Worm (Caenorhabditis elegans): ENCODE results near the gene srw-69.
A peak's percentile ranks its signal among the peaks of the same experiment; 100 is the strongest.
"Not testable (repeated sequence)": the region's sequence is repeated elsewhere in the genome, so short reads cannot be mapped to it uniquely, and the experiment has no call there.

srw-69 gene

DNA sequence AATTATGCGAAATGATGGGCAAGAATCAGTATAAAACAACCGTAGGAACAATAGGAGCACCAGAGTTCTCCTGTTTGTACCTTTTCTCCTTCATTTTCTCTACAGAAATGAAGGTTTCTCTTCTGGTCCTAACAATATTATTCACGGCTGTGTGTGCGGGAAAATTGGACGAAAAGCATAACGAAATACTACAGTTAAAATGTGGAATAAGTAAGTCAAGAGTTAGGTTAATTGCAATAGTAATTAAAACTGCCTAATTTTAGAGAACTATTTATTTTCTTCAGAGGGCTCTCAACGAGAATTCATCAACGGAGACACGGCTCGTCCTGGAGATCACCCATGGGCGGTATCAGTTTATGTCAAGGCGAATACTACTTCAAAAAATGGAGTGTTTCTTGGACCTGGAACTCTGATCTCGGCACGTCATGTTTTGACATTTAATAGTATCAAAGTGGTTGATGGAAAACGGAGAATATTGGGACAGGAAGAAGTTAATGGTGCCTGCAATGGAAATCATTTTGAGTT lies 20.6 kb upstream of the srw-69 start, which contains the start of gene try-12:
Gene try-12 (plus strand): TSS at position 51 of the 525 bp plus-strand sequence.
- TF ChIP-seq aha-1 (tag) (peak; percentile 70), dve-1 (tag; optimal IDR thresholded peaks at IDR 0.05; ENCODE audit: insufficient read depth) (no peak), lin-15B (tag; optimal IDR thresholded peaks at IDR 0.05) (no peak), lin-38 (GFP tag; IDR thresholded peaks at IDR 0.05) (no peak), unc-62 (GFP tag; optimal IDR thresholded peaks at IDR 0.05 in 1 of 2) (peak in 1 of 2 experiments; percentile 50), unc-62 (tag; optimal IDR thresholded peaks at IDR 0.05) (no peak), Y105C5A.15 (GFP tag; IDR thresholded peaks at IDR 0.05) (no peak), ceh-44 (GFP tag; IDR thresholded peaks at IDR 0.05) (no peak), ceh-32 (tag; optimal IDR thresholded peaks at IDR 0.05; ENCODE audit: poor library complexity) (no peak)

DNA sequence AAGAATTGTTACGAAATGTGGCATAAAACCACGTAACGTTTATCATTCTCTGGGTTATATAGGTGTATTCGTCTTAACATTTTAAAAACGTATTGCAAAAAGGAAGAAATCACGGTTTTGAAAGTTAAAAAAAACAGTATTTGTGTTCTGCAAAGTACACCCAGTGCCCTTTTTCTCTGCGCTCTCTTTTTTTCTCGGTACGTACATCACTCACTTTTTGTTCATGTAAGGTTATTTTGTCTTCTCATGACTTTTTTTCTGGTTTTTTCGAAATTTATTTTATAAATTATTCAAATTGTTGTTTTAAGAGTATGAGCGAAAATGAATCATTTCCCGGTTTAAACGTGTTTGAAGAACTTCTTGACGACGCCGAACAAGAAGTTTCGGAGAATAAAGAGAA lies 18.2 kb upstream of the srw-69 start, which contains the start of gene F25E5.5:
Gene F25E5.5 (plus strand): TSS at position 301 of the 400 bp plus-strand sequence.
- TF ChIP-seq nhr-28 (tag; optimal IDR thresholded peaks at IDR 0.05) (peak; percentile 44), gei-8 (GFP tag; optimal IDR thresholded peaks at IDR 0.05) (no peak), hlh-30 (tag; optimal IDR thresholded peaks at IDR 0.05; ENCODE audit: insufficient read depth) (peak; percentile 14)

DNA sequence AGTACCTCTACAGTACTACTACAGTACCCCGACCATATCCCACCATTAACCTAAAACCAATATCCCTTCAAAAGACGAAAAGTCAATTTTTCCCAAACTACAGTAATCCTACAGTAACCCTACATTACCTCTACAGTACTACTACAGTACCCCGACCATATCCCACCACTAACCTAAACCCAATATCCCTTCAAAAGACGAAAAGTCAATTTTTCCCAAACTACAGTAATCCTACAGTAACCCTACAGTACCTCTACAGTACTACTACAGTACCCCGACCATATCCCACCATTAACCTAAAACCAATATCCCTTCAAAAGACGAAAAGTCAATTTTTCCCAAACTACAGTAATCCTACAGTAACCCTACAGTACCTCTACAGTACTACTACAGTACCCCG lies 15.6 kb upstream of the srw-69 start, which contains the start of gene nhr-141:
Gene nhr-141 (plus strand): TSS at position 331 of the 400 bp plus-strand sequence.
- TF ChIP-seq T26A8.4 (GFP tag; IDR thresholded peaks at IDR 0.05); attf-4 (tag; optimal IDR thresholded peaks at IDR 0.05); zfp-3 (GFP tag; conservative IDR thresholded peaks at IDR 0.05): not testable (repeated sequence)

DNA sequence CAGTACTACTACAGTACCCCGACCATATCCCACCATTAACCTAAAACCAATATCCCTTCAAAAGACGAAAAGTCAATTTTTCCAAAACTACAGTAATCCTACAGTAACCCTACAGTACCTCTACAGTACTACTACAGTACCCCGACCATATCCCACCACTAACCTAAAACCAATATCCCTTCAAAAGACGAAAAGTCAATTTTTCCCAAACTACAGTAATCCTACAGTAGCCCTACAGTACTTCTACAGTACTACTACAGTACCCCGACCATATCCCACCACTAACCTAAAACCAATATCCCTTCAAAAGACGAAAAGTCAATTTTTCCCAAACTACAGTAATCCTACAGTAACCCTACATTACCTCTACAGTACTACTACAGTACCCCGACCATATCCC lies 14.7 kb upstream of the srw-69 start:
- TF ChIP-seq zip-11 (GFP tag; IDR thresholded peaks at IDR 0.05), result peak; percentile 62; the same call in 1 of the 2 replicates
- TF ChIP-seq madf-5 (GFP tag; IDR thresholded peaks at IDR 0.05), result 0 out of 4 replicates have a peak, but pooled peaks of 1 of the 2 experiments have one; percentile 17
- 0 out of 2 replicates have a peak, but pooled peaks have one; percentile 36 for TF ChIP-seq tag-97 (GFP tag; IDR thresholded peaks at IDR 0.05)
- TF ChIP-seq vab-7 (GFP tag; IDR thresholded peaks at IDR 0.05), result 0 out of 2 replicates have a peak, but pooled peaks have one; percentile 25
- 0 out of 2 replicates have a peak, but pooled peaks have one; percentile 41 for TF ChIP-seq arid-1 (GFP tag; conservative IDR thresholded peaks at IDR 0.05)

DNA sequence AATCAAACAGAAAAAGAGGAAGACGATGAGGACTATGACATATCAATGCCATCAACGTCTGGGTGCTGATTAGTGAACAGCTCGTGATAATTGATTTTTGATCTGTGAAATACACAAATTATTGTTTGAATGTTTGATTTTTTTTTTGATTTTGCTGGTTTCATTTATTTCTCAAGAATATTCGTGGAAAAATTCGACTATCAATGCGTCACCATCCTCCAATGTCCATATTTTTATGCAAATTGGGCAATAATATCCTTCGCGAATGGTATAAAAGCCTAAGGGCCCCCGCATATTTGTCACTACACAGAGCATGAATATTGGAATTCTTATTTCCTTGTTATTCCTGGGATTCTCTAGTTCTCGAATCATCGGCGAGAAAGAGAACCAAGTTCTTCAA lies 11.0 kb upstream of the srw-69 start, which contains the start of gene try-13:
Gene try-13 (plus strand): TSS at position 301 of the 400 bp plus-strand sequence.
- TF ChIP-seq saeg-2 (GFP tag; IDR thresholded peaks at IDR 0.05), result no peak
- TF ChIP-seq ces-1 (GFP tag; optimal IDR thresholded peaks at IDR 0.05), result no peak
- TF ChIP-seq pqm-1 (tag; optimal IDR thresholded peaks at IDR 0.05), result no peak
- TF ChIP-seq T26A8.4 (GFP tag; IDR thresholded peaks at IDR 0.05), result no peak
- no peak for TF ChIP-seq nhr-10 (tag; optimal IDR thresholded peaks at IDR 0.05)
- no peak for TF ChIP-seq zip-2 (tag; optimal IDR thresholded peaks at IDR 0.05)
- no peak for TF ChIP-seq php-3 (GFP tag; IDR thresholded peaks at IDR 0.05)
- TF ChIP-seq jun-1 (tag; optimal IDR thresholded peaks at IDR 0.05), result no peak
- TF ChIP-seq ceh-32 (tag; optimal IDR thresholded peaks at IDR 0.05; ENCODE audit: poor library complexity), result no peak
- no peak for TF ChIP-seq egl-27 (tag; optimal IDR thresholded peaks at IDR 0.05)
- no peak for TF ChIP-seq snpc-4 (tag; optimal IDR thresholded peaks at IDR 0.05)
- TF ChIP-seq gei-8 (GFP tag; optimal IDR thresholded peaks at IDR 0.05), result no peak
- no peak for TF ChIP-seq lim-7 (GFP tag; IDR thresholded peaks at IDR 0.05)

DNA sequence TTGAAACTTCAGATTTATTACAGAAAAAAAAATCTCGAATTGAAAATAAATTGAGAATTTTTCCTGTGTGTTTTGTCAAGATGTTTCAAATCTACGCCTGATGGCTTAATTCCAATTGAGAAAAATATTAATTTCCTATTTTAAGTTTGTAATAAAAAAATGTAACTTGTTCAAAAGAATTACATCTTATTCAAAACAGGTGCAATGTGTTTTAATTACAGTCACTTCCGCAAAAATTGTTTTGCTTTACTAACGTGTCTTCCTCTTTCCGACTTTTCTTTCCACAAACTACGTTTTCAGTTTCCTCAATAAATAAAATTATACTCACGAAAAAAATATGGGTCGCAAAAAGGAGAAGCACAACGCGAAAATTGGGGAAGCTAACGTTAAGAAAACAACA lies 9.2 kb upstream of the srw-69 start, which contains the start of gene F25E5.16:
Gene F25E5.16 (plus strand): TSS at position 301 of the 400 bp plus-strand sequence.
- TF ChIP-seq dve-1 (tag; optimal IDR thresholded peaks at IDR 0.05; ENCODE audit: insufficient read depth) (no peak), cey-2 (tag; optimal IDR thresholded peaks at IDR 0.05; ENCODE audit: borderline replicate concordance, insufficient read depth) (no peak), lim-7 (GFP tag; IDR thresholded peaks at IDR 0.05) (no peak), lin-15B (tag; optimal IDR thresholded peaks at IDR 0.05) (no peak), nhr-237 (tag; optimal IDR thresholded peaks at IDR 0.05) (no peak), F49E8.2 (tag; optimal IDR thresholded peaks at IDR 0.05; ENCODE audit: borderline replicate concordance) (no peak), F10B5.3 (tag; optimal IDR thresholded peaks at IDR 0.05) (no peak), ztf-11 (tag; optimal IDR thresholded peaks at IDR 0.05) (no peak), Y48G9A.11 (GFP tag; IDR thresholded peaks at IDR 0.05) (no peak), sdz-12 (GFP tag; optimal IDR thresholded peaks at IDR 0.05) (no peak), lsy-2 (tag; optimal IDR thresholded peaks at IDR 0.05) (no peak), nhr-28 (tag; optimal IDR thresholded peaks at IDR 0.05) (no peak), unc-62 (GFP tag; optimal IDR thresholded peaks at IDR 0.05 in 1 of 2) (no peak), unc-62 (tag; optimal IDR thresholded peaks at IDR 0.05) (no peak), Y75B8A.6 (GFP tag; IDR thresholded peaks at IDR 0.05) (no peak), nhr-42 (GFP tag; IDR thresholded peaks at IDR 0.05) (no peak), Y5F2A.4 (GFP tag; optimal IDR thresholded peaks at IDR 0.05) (no peak)
